Worm (Caenorhabditis elegans): ENCODE data around the gene W03C9.8.

DNA sequence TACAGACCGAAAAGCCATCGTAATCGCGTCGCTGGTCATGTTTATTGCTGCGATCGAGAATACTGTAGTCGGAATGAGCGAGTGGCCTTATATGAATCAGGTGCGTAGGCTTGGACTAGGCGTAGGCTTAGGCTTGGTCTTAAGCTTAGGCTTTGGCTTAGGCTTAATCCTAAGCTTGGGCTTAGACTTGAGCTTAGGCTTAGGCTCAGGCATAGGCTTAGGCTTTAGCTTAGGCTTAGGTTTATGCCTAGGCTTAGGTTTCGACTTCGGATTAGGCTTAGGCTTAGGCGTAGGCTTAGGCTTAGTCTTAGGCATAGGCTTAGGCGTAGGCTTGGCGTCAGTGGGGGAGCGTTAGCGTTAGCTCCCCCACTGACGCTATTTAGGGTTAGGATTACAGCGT is 6.3 kb downstream of the W03C9.8 start:
- TF ChIP-seq C04F5.9 (tag; optimal IDR thresholded peaks at IDR 0.05) (no peak), lin-39 (tag; optimal IDR thresholded peaks at IDR 0.05) (no peak), unc-130 (tag; optimal IDR thresholded peaks at IDR 0.05) (no peak), ztf-11 (tag; optimal IDR thresholded peaks at IDR 0.05) (no peak), sptf-1 (tag; optimal IDR thresholded peaks at IDR 0.05) (no peak), rnt-1 (tag; optimal IDR thresholded peaks at IDR 0.05) (no peak), C16A3.4 (tag; optimal IDR thresholded peaks at IDR 0.05) (no peak), swsn-7 (tag; optimal IDR thresholded peaks at IDR 0.05) (no peak), snpc-4 (tag; optimal IDR thresholded peaks at IDR 0.05) (no peak), zag-1 (tag; optimal IDR thresholded peaks at IDR 0.05) (no peak), nhr-28 (tag; optimal IDR thresholded peaks at IDR 0.05) (no peak), mab-9 (GFP tag; IDR thresholded peaks at IDR 0.05) (no peak)

Measured in whole organism, L1 larva.